Fruit fly (Drosophila melanogaster) whole organism, larva: ENCODE results near the gene Gnf1.

Experiments used
- noc ChIP-seq: fragments of 200-800 bp; sonication (Bioruptor generic); optimal IDR thresholded peaks from 3 replicates; lab custom pipeline; 2019; ENCODE audit warnings: missing biosample characterization, mild to moderate bottlenecking, missing genetic modification characterization, moderate library complexity

Gnf1 gene

dm6 chr3R:4896946-4897345 lies 9.5 kb upstream of the Gnf1 start:
- no peak for TF ChIP-seq noc (tag; lab: Kevin White, UChicago)

dm6 chr3R:4900435-4900834 lies 6.0 kb upstream of the Gnf1 start:
- no peak for TF ChIP-seq noc (tag; lab: Kevin White, UChicago)

- TF ChIP-seq noc (tag; lab: Kevin White, UChicago) = no peak
Observed at dm6 chr3R:4901189-4901588, 5.2 kb upstream of the Gnf1 start.

dm6 chr3R:4901782-4902181 lies 4.6 kb upstream of the Gnf1 start:
- TF ChIP-seq noc (tag; lab: Kevin White, UChicago) = no peak

dm6 chr3R:4903565-4903964 lies 2.9 kb upstream of the Gnf1 start:
- TF ChIP-seq noc (tag; lab: Kevin White, UChicago) = no peak

dm6 chr3R:4904844-4905243 lies 1.6 kb upstream of the Gnf1 start:
- no peak for TF ChIP-seq noc (tag; lab: Kevin White, UChicago)

- TF ChIP-seq noc (tag; lab: Kevin White, UChicago) = no peak
Observed at dm6 chr3R:4906627-4906940, 162 bp downstream of the Gnf1 start.

- TF ChIP-seq noc (tag; lab: Kevin White, UChicago) = no peak
Observed at dm6 chr3R:4910365-4910810, 4.0 kb downstream of the Gnf1 start, which contains the start of gene Cdep. TSS of gene Cdep (plus strand) at chr3R:4910552.

dm6 chr3R:4910839-4911341 lies 4.5 kb downstream of the Gnf1 start:
- TF ChIP-seq noc (tag; lab: Kevin White, UChicago) = no peak

dm6 chr3R:4912130-4912549 lies 5.7 kb downstream of the Gnf1 start:
- TF ChIP-seq noc (tag; lab: Kevin White, UChicago) = peak; percentile 83

- peak; percentile 17 for TF ChIP-seq noc (tag; lab: Kevin White, UChicago)
Observed at dm6 chr3R:4913181-4913580, 6.8 kb downstream of the Gnf1 start.

dm6 chr3R:4914439-4914880 lies 8.0 kb downstream of the Gnf1 start:
- TF ChIP-seq noc (tag; lab: Kevin White, UChicago) = no peak

dm6 chr3R:4947732-4948131 lies 41.3 kb downstream of the Gnf1 start:
- no peak for TF ChIP-seq noc (tag; lab: Kevin White, UChicago)

dm6 chr3R:4951764-4952570 lies 45.5 kb downstream of the Gnf1 start:
- TF ChIP-seq noc (tag; lab: Kevin White, UChicago) = peak; percentile 11

- TF ChIP-seq noc (tag; lab: Kevin White, UChicago) = no peak
Observed at dm6 chr3R:4952571-4952929, 46.1 kb downstream of the Gnf1 start, which contains the start of gene Ubc6. TSS of gene Ubc6 (minus strand) at chr3R:4952682.

- TF ChIP-seq noc (tag; lab: Kevin White, UChicago) = no peak
Observed at dm6 chr3R:4955152-4955551, 48.7 kb downstream of the Gnf1 start, which contains the start of gene Jhbp3. TSS of gene Jhbp3 (minus strand) at chr3R:4955252.

dm6 chr3R:4957812-4958211 lies 51.4 kb downstream of the Gnf1 start:
- TF ChIP-seq noc (tag; lab: Kevin White, UChicago) = no peak
